Worm (Caenorhabditis elegans) whole organism, L3 larva: ENCODE results near the gene nhr-110.

Experiments used
- ZK546.5 ChIP-seq: sonication (generic microtip); optimal IDR thresholded peaks from 2 replicates; lab custom pipeline; 2017; ENCODE audit warnings: missing biosample characterization, missing genetic modification characterization
- ceh-82 ChIP-seq: fragments of 150-350 bp; optimal IDR thresholded peaks from 2 replicates; lab custom pipeline; 2014; ENCODE audit warnings: missing biosample characterization, missing genetic modification characterization
- elt-1 ChIP-seq: fragments of 150-350 bp; optimal IDR thresholded peaks from 2 replicates; lab custom pipeline; 2014; ENCODE audit warnings: missing biosample characterization, missing genetic modification characterization
- snpc-4 ChIP-seq: fragments of 150-350 bp; optimal IDR thresholded peaks from 2 replicates; lab custom pipeline; 2014; ENCODE audit warnings: missing biosample characterization, missing genetic modification characterization

DNA sequence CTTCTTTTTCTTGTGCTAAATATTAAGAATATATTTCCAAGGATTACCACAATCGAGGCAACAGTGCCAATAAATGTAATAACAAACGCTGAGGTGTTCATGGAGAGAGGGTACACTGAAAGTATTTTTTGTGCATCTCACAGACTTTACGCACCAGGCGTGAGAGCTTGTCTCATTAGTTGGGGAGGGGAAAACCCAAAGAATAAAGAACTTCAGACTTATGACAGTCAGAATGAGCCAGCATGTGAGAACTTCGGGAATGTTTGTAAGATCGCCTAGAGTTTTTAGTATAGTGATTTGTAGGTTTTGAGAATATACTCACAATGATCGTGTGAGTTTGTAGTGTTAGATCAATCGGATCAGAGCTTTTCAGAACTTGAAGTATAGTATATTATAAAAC lies 9.5 kb downstream of the nhr-110 start, which contains the start of gene srbc-41:
- TF ChIP-seq ceh-82 (tag; lab: Kevin White, UChicago), result no peak
- TF ChIP-seq snpc-4, result no peak
- TF ChIP-seq elt-1 (tag; lab: Kevin White, UChicago), result no peak
- TF ChIP-seq ZK546.5, result no peak
